Worm (Caenorhabditis elegans) whole organism, dauer: ENCODE results near the gene hlb-1.

ENCODE experiments used
- unc-62 ChIP-seq: sonication (generic microtip); optimal IDR thresholded peaks from 2 replicates; lab custom pipeline; 2017; ENCODE audit warnings: missing biosample characterization, missing genetic modification reagents, missing genetic modification characterization

The hlb-1 gene

DNA sequence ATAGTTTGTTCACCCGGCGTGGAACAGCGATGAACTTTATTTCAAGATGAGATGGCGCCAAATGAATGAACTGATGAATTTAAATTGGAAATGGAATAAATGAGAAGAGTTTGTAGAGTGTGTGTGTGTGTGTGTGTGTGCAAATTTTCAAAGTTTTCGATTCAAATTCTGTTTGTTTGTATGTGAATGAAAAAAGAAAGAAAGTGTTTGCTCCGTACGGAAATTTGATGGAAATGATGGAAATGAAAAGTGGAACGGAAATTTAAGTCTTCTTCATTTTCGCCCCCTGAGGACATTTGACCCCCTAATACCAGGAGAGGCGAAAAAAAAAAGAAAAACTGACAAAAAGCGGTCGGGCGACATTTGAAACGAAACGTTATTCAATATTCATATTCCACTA is 4.5 kb downstream of the hlb-1 start:
- no peak for TF ChIP-seq unc-62 (GFP tag; lab: Kevin White, UChicago)

DNA sequence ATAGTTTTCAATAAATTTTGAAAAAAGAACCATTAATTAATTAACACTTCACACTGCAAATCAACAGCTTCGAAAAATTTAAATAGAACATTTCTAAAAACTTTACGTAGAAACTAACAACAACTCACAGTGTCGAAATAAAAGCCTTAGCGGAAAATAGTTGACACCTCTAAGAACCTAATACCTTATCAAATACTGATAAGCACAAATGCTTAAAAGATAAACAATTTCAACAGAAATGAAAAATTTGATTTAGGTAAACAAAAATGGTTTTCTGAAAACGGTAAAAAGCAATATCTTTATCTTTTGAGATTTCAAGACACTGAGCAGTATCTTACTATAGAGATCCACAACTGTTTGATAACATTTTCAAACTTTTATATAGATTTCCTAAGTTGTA is 5.7 kb downstream of the hlb-1 start:
- no peak for TF ChIP-seq unc-62 (GFP tag; lab: Kevin White, UChicago)

DNA sequence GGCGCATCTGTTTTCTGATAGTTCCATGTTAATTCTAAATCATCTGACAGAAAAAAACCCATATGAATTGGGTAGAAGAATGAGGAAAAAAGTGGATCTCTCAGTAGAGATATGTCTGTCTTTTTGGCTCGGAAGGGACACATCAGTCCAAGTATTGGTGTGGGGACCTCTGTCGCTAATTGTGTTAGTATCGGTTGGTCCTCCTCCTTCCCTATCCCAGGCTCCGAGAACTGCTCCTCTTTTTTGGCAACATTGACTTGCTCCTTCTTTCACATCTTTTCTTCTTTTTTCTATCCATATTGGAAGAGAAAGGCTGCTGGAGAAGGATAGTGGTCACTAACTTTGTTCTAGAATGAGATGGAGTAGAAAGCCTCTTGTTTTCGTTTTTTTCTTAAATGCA is 6.6 kb downstream of the hlb-1 start:
- no peak for TF ChIP-seq unc-62 (GFP tag; lab: Kevin White, UChicago)

DNA sequence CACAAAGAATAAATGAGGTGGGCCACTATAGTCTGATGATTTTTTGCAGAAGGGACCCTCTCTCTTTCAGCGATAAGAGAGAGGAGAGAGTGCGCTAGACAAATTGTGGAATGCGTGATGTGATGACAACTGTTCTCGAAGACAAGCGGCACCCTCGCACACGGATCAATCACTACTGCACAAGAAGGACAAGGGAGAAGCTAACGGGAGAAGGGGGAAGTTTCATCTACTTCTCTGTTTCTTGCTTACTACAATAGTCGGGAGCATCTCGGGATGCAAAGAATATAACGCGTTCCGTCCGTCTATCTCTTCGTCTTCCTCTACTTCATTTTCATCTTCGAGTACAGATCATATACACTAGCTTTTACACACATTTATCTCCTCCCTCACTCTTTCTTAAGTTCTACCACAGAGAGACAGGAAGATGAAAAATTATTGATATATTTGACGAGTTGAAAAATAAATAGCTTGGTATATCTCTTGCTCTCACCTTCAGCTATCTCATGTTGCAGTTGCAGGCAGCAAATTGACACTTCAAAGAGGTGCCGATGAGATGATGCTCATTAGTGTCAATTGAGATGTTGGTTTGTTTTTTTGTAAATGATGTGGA is 9.1 kb downstream of the hlb-1 start:
- TF ChIP-seq unc-62 (GFP tag; lab: Kevin White, UChicago): no peak

DNA sequence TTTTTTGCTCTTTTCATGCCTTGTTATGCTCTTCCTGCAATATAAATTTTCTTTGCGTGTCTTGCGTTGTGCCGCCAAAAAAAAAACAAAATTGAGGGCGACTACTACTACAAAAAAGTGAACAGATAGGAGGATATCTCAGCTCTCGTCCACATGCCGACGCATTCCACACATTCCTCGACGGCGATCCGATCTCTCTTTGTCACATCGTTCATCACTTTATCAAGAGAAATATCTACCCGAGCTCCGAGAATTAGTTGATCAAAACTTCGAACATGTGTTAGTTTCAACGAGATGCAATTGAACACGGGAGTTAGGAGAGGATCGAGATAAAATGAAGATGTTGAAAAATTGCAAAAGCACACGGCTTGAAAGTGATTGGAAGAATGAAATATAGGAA is 11.4 kb downstream of the hlb-1 start:
- no peak for TF ChIP-seq unc-62 (GFP tag; lab: Kevin White, UChicago)

DNA sequence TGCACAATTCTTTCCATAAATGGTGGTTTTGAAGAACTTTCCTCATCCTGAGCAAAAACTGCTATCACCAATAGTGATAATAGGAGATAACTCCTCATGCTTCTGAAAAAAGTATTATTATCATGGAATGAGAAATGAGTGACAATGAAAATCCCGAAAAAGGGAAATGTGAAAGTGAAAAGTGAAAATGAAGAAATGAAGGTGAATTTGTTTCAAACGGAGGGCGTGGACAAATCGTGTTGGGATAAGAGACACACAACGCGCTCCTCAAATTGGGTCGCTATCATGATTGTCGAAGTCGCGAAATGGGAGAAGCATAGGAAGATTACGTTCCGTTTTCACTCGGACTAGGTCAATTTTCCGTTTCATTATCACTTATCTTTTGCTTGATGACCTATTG is 18.3 kb downstream of the hlb-1 start, which contains the start of gene M03B6.3:
TSS of gene M03B6.3 (minus strand) at position 102 of the 400 bp plus-strand sequence.
- TF ChIP-seq unc-62 (GFP tag; lab: Kevin White, UChicago): no peak

DNA sequence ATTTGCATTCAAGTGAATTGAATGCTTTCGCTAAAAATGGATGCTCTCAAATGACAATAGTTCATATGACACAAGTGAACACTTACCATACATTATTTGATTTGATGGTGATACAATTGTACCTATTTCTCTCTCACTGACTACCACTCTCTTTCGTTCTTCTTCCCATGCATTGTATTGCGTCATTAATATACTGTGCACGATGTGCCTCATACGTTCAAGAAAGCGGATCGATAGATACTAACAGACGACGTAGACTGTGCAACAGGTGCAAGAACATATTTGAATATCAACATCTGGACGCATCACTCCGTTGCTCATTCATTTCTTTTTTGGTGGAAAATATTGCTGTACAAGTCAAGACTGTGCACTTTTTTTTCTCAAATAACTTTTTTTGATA is 23.8 kb downstream of the hlb-1 start, which contains the start of gene M03B6.4:
TSS of gene M03B6.4 (plus strand) at position 149 of the 400 bp plus-strand sequence.
- no peak for TF ChIP-seq unc-62 (GFP tag; lab: Kevin White, UChicago)

DNA sequence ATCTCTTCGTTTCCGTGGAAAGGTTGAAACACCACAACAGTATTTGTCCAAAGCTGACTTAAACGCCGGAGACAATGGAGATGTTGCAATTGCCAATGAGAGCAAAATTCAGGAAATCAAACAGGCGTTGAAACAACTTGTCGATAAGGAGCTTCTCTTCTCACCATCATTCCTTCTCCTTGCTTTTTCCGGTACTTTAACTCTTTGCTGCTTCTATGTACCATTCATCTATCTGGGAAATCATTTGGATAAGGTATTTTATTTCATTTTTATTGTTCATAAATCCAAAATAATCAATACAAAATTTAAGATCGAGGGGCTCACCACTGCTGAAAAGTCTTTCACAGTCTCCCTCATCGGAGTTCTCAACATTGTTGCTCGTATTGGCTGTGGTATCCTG is 26.6 kb downstream of the hlb-1 start:
- TF ChIP-seq unc-62 (GFP tag; lab: Kevin White, UChicago): no peak

DNA sequence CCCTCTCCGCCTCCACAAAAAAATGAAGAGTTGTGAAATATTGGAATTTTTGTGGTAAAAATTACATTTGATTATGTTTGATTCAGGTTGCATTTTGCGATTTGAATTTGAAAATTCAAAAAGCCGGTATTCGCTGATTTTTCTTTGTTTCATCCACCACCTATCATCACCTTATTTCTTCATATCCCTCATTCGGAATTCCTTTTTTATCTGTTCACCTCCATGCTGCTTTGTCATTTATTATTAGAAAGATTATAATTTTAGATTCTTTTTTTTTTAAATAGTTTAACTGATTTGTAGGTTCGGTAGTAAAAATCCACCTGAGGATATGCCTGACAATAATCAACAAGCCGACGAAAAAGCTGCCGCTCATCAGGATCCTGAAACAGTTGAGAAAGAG is 29.9 kb downstream of the hlb-1 start, which contains the start of gene mct-3:
TSS of gene mct-3 (plus strand) at position 301 of the 400 bp plus-strand sequence.
- TF ChIP-seq unc-62 (GFP tag; lab: Kevin White, UChicago): no peak

DNA sequence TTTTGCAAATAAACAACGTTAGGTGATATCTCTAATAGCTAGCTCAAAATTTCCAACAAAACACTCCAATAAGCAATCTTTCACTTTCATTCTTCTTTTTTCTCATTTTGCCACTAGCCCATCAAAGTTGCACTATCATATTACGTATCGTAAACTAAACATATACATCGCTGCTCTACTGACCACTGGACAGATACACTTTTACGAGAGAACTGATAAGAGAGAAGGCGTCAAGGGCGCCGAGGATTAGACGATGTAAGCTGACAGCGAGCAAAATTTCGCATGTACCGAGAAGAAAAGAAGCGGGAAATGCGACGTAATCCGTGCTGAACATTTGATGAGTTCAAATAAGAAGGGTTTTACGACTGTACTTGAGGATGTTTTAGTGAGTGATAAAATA is 30.9 kb downstream of the hlb-1 start:
- TF ChIP-seq unc-62 (GFP tag; lab: Kevin White, UChicago): no peak

DNA sequence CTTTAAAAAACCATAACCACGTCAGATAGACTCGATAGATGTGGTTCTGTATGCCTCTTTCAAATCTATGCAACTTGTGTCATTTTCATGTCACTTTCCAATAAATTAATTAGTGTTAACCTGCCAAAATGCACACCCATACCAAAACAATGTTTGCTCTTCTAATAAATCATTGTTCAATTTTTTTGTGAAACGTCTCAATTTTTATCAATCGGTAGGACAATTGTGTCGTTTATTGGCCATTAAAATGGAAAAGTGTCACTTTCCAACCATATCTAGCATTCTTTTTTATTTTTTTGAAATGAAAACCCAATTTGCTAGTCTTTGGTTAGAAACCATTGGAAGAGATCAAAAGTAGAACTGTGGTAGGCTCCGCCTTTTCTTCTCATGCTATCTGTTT is 32.2 kb downstream of the hlb-1 start:
- no peak for TF ChIP-seq unc-62 (GFP tag; lab: Kevin White, UChicago)

DNA sequence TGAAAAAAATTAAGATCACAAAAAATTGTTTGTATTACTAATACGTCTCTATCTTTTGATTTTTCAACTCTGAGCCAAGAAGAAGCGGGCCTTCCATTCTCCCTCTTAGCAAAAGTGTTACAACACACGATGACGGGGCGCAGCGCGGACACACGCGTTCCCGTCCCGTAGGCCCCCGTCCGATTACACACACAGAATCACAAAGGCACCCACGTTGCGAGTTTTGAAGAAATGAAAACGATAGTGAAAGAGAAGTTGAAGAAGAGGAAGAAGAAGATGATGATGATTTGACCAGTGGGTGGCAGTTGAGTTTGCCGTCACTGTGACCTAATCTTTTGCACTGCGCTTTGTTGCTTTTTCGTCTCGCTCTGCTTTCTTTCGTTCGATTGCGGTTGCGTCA is 36.5 kb downstream of the hlb-1 start:
- no peak for TF ChIP-seq unc-62 (GFP tag; lab: Kevin White, UChicago)

DNA sequence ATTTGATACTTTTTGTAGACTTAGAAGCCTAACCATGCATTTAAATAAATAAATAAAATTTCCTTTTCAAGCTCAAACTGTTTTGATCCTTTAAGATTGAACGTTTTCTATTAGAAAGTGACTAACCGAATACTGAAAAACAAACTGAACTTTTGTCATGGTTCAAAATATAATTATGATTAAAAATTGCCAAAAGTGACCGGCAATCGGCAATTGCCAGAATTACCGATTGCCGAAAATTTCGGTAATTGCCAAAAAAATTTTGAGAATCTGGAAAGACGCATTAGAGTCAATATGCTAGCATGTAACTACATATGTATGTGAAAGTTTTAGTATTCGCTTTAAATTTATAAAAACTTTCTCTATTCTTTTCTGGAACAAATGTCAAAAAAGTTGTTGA is 38.9 kb downstream of the hlb-1 start, which contains the start of gene M03B6.5:
TSS of gene M03B6.5 (plus strand) at position 301 of the 400 bp plus-strand sequence.
- no peak for TF ChIP-seq unc-62 (GFP tag; lab: Kevin White, UChicago)

DNA sequence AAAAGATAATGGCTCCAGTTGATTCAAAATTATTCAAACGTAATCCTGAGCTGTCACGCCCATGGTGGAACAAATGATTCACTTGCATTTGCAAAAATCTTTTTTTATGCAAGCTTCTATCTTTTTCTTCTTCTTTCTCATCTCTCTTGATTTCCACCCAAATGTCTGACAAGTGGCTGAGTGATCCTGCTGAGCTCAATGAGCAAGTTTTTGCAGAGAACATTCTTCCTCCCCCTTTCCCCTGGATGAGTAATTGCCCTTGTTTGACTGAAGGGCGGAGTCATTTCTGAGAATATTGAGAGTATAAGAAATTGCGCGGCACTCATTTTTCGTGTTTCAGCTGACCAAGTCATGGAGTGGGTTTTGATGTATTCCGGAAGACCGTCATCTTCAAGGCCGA is 41.3 kb downstream of the hlb-1 start, which contains the start of gene M03B6.1:
TSS of gene M03B6.1 (plus strand) at position 334 of the 400 bp plus-strand sequence.
- no peak for TF ChIP-seq unc-62 (GFP tag; lab: Kevin White, UChicago)

DNA sequence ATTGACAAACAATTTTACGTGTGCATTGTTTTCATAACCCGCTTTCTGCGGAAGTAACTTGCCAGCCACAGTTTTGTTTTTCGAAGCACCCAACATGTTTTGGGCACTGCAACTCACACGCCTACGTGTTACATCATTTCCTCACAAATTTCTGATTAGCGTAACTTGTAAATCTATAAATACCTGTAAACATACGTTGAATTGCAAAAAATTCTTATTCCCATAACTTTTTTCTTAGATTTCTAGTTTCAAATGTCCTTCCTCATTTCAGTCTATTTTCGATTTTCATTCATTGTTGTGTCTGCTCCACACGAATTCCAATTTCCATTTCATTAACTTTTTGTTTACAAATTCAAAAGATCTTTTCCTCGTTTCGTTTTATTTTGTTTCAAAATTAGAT is 42.2 kb downstream of the hlb-1 start:
- TF ChIP-seq unc-62 (GFP tag; lab: Kevin White, UChicago): no peak

DNA sequence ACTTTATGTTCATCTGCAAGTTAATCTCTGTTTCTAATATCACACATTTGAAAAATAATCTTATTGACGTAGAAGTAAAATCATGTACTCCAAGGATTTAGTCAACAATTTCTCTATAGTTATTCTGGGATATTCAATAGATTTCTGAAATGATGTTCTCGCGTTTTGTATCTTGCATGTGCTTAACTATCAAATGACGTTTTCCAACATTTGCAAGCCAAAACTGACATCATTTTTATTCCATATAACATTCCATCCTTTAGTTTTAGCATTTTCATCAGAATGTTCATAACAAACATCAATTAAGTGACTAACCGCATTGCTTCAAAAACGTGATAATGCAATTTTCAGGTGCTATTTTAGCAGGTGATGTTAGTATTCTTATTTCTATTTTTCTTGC is 44.5 kb downstream of the hlb-1 start:
- TF ChIP-seq unc-62 (GFP tag; lab: Kevin White, UChicago): no peak

DNA sequence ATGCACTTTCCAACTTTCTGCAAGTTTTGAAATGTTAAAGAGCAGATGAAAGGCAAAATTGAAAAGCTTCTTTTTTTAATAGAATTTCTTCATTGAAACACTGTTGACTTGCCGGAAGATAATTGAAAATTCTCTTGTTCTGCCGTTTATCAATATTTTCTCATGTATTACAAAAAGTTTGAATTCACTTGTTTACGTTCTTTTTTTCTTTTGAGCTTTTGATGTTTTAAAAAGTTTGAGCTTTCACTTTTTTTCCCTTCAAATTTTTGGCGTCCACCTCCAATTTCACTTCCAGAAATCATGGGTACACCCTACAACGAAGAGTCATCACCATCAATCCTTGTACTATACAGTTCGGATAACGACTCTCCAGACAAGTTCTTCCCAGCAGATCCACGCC is 48.4 kb downstream of the hlb-1 start, which contains the start of gene F19D8.2:
TSS of gene F19D8.2 (plus strand) at position 301 of the 400 bp plus-strand sequence.
- TF ChIP-seq unc-62 (GFP tag; lab: Kevin White, UChicago): no peak
